Worm (Caenorhabditis elegans) whole organism, L2 larva: Measurements from ENCODE around the gene R04A9.6.

Experiments used
- C34F6.9 ChIP-seq: fragments of 150-350 bp; optimal IDR thresholded peaks from 2 replicates; lab custom pipeline; 2014; ENCODE audit warnings: missing biosample characterization, missing genetic modification characterization
- F13H6.1 ChIP-seq: sonication (generic microtip); optimal IDR thresholded peaks from 2 replicates; lab custom pipeline; 2016; ENCODE audit warnings: missing genetic modification characterization, missing compliant biosample characterization
- Y55F3AM.14 ChIP-seq: fragments of 200-800 bp; sonication (Bioruptor generic); optimal IDR thresholded peaks from 2 replicates; lab custom pipeline; 2018; ENCODE audit warnings: mild to moderate bottlenecking, missing genetic modification characterization, missing compliant biosample characterization
- ZK546.5 ChIP-seq: sonication (generic microtip); optimal IDR thresholded peaks from 2 replicates; lab custom pipeline; 2017; ENCODE audit warnings: missing biosample characterization, missing genetic modification characterization
- aly-2 ChIP-seq: fragments of 150-350 bp; optimal IDR thresholded peaks from 2 replicates; lab custom pipeline; 2014; ENCODE audit warnings: missing biosample characterization, missing genetic modification characterization
- ceh-16 ChIP-seq: fragments of 150-350 bp; optimal IDR thresholded peaks from 2 replicates; lab custom pipeline; 2014; ENCODE audit warnings: missing biosample characterization, missing genetic modification characterization
- ceh-82 ChIP-seq: fragments of 150-350 bp; optimal IDR thresholded peaks from 2 replicates; lab custom pipeline; 2014; ENCODE audit warnings: missing biosample characterization, missing genetic modification characterization
- crh-2 ChIP-seq: sonication (generic microtip); optimal IDR thresholded peaks from 2 replicates; lab custom pipeline; 2017; ENCODE audit warnings: missing biosample characterization, missing genetic modification characterization
- dmd-4 ChIP-seq: sonication (generic microtip); optimal IDR thresholded peaks from 2 replicates; lab custom pipeline; 2017; ENCODE audit warnings: missing biosample characterization, missing genetic modification characterization
- elt-1 ChIP-seq: fragments of 150-350 bp; optimal IDR thresholded peaks from 2 replicates; lab custom pipeline; 2014; ENCODE audit warnings: missing biosample characterization, missing genetic modification characterization
- fos-1 ChIP-seq: fragments of 150-350 bp; optimal IDR thresholded peaks from 2 replicates; lab custom pipeline; 2014; ENCODE audit warnings: missing biosample characterization, missing genetic modification characterization
- gmeb-1 ChIP-seq: fragments of 150-350 bp; optimal IDR thresholded peaks from 2 replicates; lab custom pipeline; 2014; ENCODE audit warnings: missing biosample characterization, missing genetic modification characterization
- lin-11 ChIP-seq: fragments of 150-350 bp; sonication (generic microtip); optimal IDR thresholded peaks from 2 replicates; lab custom pipeline; 2014; ENCODE audit warnings: missing biosample characterization, missing genetic modification characterization, inconsistent platforms, mixed read lengths
- lin-39 ChIP-seq: fragments of 150-350 bp; optimal IDR thresholded peaks from 2 replicates; lab custom pipeline; 2014; ENCODE audit warnings: missing biosample characterization, missing genetic modification reagents, missing genetic modification characterization
- lsy-2 ChIP-seq, 2 experiments: fragments of 150-350 bp in 1 of 2; sonication (generic microtip) in 1 of 2; optimal IDR thresholded peaks; 2 replicates each; lab custom pipeline; 2014 to 2017; ENCODE audit warnings: missing biosample characterization in 2 of 2, missing genetic modification characterization in 2 of 2
- mdl-1 ChIP-seq, 2 experiments: fragments of 150-350 bp in 1 of 2; sonication (generic microtip) in 1 of 2; optimal IDR thresholded peaks; 2 replicates each; lab custom pipeline; 2017; ENCODE audit warnings: missing biosample characterization in 2 of 2, missing genetic modification characterization in 2 of 2
- nhr-129 ChIP-seq: fragments of 150-350 bp; optimal IDR thresholded peaks from 2 replicates; lab custom pipeline; 2014; ENCODE audit warnings: missing biosample characterization, missing genetic modification characterization
- nhr-21 ChIP-seq: fragments of 150-350 bp; optimal IDR thresholded peaks from 2 replicates; lab custom pipeline; 2014; ENCODE audit warnings: missing biosample characterization, missing genetic modification characterization
- peb-1 ChIP-seq: fragments of 150-350 bp; optimal IDR thresholded peaks from 2 replicates; lab custom pipeline; 2014; ENCODE audit warnings: missing biosample characterization, missing genetic modification characterization
- skn-1 ChIP-seq: sonication (generic microtip); optimal IDR thresholded peaks from 2 replicates; lab custom pipeline; 2017; ENCODE audit warnings: missing biosample characterization, missing genetic modification characterization
- sma-3 ChIP-seq: sonication (generic microtip); optimal IDR thresholded peaks from 2 replicates; lab custom pipeline; 2016; ENCODE audit warnings: missing genetic modification reagents, missing genetic modification characterization, missing compliant biosample characterization
- sma-9 ChIP-seq, 2 experiments: fragments of 150-350 bp in 1 of 2; sonication (generic microtip) in 1 of 2; optimal IDR thresholded peaks; 2 replicates each; lab custom pipeline; 2014 to 2016; ENCODE audit warnings: missing genetic modification characterization in 2 of 2, mild to moderate bottlenecking in 1 of 2, missing biosample characterization in 1 of 2, missing compliant biosample characterization in 1 of 2, missing genetic modification reagents in 1 of 2, moderate library complexity in 1 of 2
- ztf-1 ChIP-seq: fragments of 200-800 bp; sonication (Bioruptor generic); conservative IDR thresholded peaks from 2 replicates; pipeline ENCODE4 v1.3.6; 2022; ENCODE audit warnings: missing genetic modification characterization, missing compliant biosample characterization

The R04A9.6 gene

ce11 chrX:440420-440819 lies 43.1 kb downstream of the R04A9.6 start:
- TF ChIP-seq Y55F3AM.14 (no peak), elt-1 (no peak), F13H6.1 (tag; lab: Kevin White, UChicago) (peak; percentile 12), lin-11 (no peak), ceh-16 (tag; lab: Kevin White, UChicago) (no peak), sma-9 (GFP tag; optimal IDR thresholded peaks at IDR 0.05; lab: Kevin White, UChicago) (peak; percentile 11), sma-9 (tag; optimal IDR thresholded peaks at IDR 0.05; lab: Kevin White, UChicago) (no peak), peb-1 (tag; lab: Kevin White, UChicago) (no peak), ZK546.5 (tag; lab: Kevin White, UChicago) (no peak), sma-3 (peak; percentile 23), skn-1 (no peak), crh-2 (tag; lab: Kevin White, UChicago) (peak; percentile 73), ceh-82 (tag; lab: Kevin White, UChicago) (no peak), dmd-4 (tag; lab: Kevin White, UChicago) (no peak), nhr-21 (tag; lab: Kevin White, UChicago) (no peak), gmeb-1 (tag; lab: Kevin White, UChicago) (no peak), lsy-2 (tag; optimal IDR thresholded peaks at IDR 0.05; lab: Kevin White, UChicago) (no peak), ztf-1 (GFP tag; lab: Robert Waterston, UW) (no peak), aly-2 (tag; lab: Kevin White, UChicago) (no peak), lin-39 (no peak), fos-1 (tag; lab: Kevin White, UChicago) (peak; percentile 86)

DNA sequence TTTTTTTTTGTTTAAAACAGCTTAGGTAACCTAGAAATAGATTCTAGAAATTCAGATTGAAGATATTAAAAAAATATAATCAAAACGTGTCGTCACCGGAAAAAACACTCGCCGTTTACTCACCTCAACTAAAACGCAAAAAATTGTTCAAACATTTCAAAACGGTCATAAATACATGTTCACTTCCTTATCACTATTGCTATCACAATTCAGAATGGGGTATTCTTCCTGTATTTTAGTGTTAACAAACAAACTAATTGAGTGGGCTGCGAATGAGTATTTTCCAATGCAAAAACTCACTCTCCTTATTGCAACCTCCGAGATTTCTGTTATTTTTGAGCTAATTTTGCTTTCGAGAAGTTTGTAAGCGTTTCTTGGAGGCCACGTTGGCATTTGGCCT lies 52.5 kb downstream of the R04A9.6 start, which contains the start of gene F52D1.2:
Gene F52D1.2, minus strand, starts transcription at position 393 of the 400 bp plus-strand sequence.
- TF ChIP-seq mdl-1 (tag; optimal IDR thresholded peaks at IDR 0.05; lab: Kevin White, UChicago) (no peak), nhr-129 (no peak), C34F6.9 (tag; lab: Kevin White, UChicago) (no peak), fos-1 (tag; lab: Kevin White, UChicago) (peak; percentile 70)
